Fruit fly (Drosophila melanogaster): ENCODE measurements around the gene dod.

dod gene

DNA sequence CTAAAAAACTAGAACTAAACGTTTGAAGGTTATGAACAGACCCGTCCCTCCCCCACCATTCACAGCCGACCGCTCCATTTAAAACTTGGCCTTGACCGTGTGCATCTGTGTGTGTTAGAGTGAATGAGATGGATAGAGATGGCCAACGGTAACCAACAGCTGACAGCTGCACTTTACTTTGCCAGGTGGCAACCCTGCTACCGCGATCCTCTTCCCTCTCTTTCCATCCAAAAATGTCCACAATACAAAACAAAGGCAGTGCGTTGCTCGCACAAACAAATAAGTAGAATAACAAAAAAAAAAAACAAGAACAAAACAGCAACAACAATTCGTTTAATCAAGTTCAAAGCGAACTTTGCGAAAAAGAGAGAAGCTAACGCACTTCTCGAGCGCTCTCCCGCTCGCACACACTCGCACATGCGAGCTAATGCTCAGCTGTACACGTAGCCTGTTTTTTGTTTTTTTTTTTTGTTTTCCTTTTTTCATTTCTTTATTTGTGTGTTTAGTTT lies 23.3 kb downstream of the dod start:
- TF ChIP-seq Dif (GFP tag; optimal IDR thresholded peaks at IDR 0.05; ENCODE audit: partially characterized antibody) (peak; percentile 26), woc (GFP tag; optimal IDR thresholded peaks at IDR 0.05) (no peak), Vsx2 (GFP tag; optimal IDR thresholded peaks at IDR 0.05; ENCODE audit: partially characterized antibody) (no peak), ey (GFP tag; optimal IDR thresholded peaks at IDR 0.05) (no peak), CrebA (GFP tag; optimal IDR thresholded peaks at IDR 0.05; ENCODE audit: borderline replicate concordance) (peak; percentile 90), OdsH (GFP tag; optimal IDR thresholded peaks at IDR 0.05) (peak; percentile 7), dmrt93B (GFP tag; optimal IDR thresholded peaks at IDR 0.05) (no peak), jim (GFP tag; optimal IDR thresholded peaks at IDR 0.05) (peak; percentile 72), br (GFP tag; optimal IDR thresholded peaks at IDR 0.05) (peak; percentile 2), h (GFP tag; optimal IDR thresholded peaks at IDR 0.05) (peak; percentile 37), Hr83 (GFP tag; optimal IDR thresholded peaks at IDR 0.05; ENCODE audit: poor library complexity, severe bottlenecking) (peak; percentile 20), brk (GFP tag; optimal IDR thresholded peaks at IDR 0.05) (no peak), Rel (GFP tag; optimal IDR thresholded peaks at IDR 0.05) (no peak), Rel (tag; optimal IDR thresholded peaks at IDR 0.05) (peak; percentile 5), Mio (GFP tag; optimal IDR thresholded peaks at IDR 0.05) (no peak), Hr78 (GFP tag; optimal IDR thresholded peaks at IDR 0.05) (no peak), tai (GFP tag; optimal IDR thresholded peaks at IDR 0.05) (no peak), HLH106 (tag; optimal IDR thresholded peaks at IDR 0.05) (no peak), rgr (GFP tag; optimal IDR thresholded peaks at IDR 0.05) (peak; percentile 4), CG32264 (GFP tag; optimal IDR thresholded peaks at IDR 0.05) (no peak)

DNA sequence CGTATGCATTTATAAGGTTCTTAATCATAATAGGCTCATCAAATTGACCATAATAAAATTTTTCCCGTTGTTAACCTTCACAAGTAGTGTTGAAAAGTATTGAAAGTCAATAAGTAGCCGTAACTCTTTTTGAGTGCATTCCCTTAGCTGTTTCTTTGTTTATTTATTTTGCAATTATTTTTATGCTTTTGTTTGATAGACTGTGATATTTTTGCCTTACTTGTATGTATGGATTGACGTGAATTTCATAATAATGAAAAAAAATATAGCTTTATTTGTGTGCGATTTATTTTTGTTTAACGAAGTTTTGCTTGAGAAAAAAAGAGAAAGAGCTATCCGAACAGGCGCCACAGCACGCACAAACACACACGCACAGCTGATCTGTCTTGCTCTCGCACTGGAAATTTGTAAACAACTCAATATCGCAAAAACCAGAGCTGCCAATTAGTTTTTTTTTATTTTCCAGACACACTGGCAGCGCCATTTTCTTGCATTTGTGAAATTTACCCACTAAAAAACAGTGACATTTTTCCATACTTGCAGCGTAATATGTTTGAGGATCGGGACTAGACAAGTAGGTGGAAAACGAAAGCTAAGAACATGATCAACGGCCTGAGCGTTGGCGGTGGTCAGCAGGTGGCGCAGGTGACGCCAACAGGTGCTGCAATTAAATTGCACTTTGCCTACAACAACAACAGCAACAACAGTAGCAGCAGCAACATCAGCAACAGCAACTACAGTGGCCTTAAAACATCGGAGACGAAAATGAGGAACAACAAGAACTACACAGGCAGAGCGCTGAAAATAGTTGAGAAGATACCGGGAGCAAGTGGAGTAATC lies 24.2 kb downstream of the dod start:
- peak; percentile 28 for TF ChIP-seq tai (GFP tag; optimal IDR thresholded peaks at IDR 0.05)
- peak; percentile 1 for TF ChIP-seq rgr (GFP tag; optimal IDR thresholded peaks at IDR 0.05)
- TF ChIP-seq jim (GFP tag; optimal IDR thresholded peaks at IDR 0.05) = no peak
- peak; percentile 12 for TF ChIP-seq OdsH (GFP tag; optimal IDR thresholded peaks at IDR 0.05)
- TF ChIP-seq Dif (GFP tag; optimal IDR thresholded peaks at IDR 0.05; ENCODE audit: partially characterized antibody) = no peak
- TF ChIP-seq foxo (GFP tag; optimal IDR thresholded peaks at IDR 0.05) = no peak
- no peak for TF ChIP-seq Rel (GFP tag; optimal IDR thresholded peaks at IDR 0.05)
- TF ChIP-seq Rel (tag; optimal IDR thresholded peaks at IDR 0.05) = peak; percentile 83

DNA sequence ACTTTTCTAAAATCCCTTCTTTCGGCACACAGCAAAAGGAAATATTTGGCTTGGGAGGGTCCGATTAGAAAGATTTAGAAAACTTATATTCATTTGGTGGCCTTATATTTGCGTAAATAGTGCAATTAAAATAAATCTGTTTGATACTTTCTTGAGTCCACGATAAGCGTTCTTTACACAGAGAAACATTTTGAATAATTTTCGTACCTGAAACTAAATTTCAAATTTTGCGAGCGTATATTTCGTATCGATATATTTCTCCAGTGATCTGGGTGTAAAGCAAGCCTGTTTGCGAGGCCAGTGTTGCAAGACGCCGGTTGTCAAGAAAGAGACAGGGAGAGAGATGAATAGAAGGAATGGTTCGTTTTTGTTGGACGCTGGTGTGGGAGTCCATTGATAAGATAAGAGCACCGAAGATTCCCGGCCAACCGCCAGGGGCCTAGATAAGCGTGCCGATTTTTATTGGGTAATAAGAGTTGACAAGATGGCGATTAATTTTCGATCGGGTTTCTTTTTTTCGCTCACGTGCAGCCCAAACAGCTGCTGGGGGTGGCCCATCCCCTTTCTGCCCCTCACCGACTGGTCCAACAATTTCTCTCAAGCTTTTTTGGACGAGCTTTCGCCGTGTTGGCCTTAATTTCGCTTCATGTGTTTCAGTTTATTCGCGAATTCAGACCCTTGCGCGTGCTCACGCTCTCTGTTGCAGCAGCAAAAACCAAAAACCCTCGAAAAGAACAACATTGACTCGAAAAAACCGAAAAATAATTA lies 28.7 kb downstream of the dod start, which contains the start of gene slgA:
TSS of gene slgA (plus strand) at position 344 of the 768 bp plus-strand sequence.
- TF ChIP-seq Hr83 (GFP tag; optimal IDR thresholded peaks at IDR 0.05; ENCODE audit: poor library complexity, severe bottlenecking) (peak; percentile 76), br (GFP tag; optimal IDR thresholded peaks at IDR 0.05) (peak; percentile 2), pan (optimal IDR thresholded peaks at IDR 0.05) (no peak), Myc (optimal IDR thresholded peaks at IDR 0.05) (peak; percentile 19), Dfd (GFP tag; optimal IDR thresholded peaks at IDR 0.05) (no peak), foxo (GFP tag; optimal IDR thresholded peaks at IDR 0.05) (peak in 1 of 2 experiments; percentile 63), Jra (GFP tag; optimal IDR thresholded peaks at IDR 0.05) (peak; percentile 13), h (GFP tag; optimal IDR thresholded peaks at IDR 0.05) (peak; percentile 54), sv (GFP tag; optimal IDR thresholded peaks at IDR 0.05) (peak; percentile 28), brk (GFP tag; optimal IDR thresholded peaks at IDR 0.05) (no peak), GATAd (GFP tag; optimal IDR thresholded peaks at IDR 0.05) (no peak), CG32264 (GFP tag; optimal IDR thresholded peaks at IDR 0.05) (no peak), dmrt93B (GFP tag; optimal IDR thresholded peaks at IDR 0.05) (peak; percentile 29), Sp1 (GFP tag; optimal IDR thresholded peaks at IDR 0.05) (peak; percentile 36), CG9705 (GFP tag; optimal IDR thresholded peaks at IDR 0.05) (peak; percentile 15), Mio (GFP tag; optimal IDR thresholded peaks at IDR 0.05) (peak; percentile 24), ey (GFP tag; optimal IDR thresholded peaks at IDR 0.05) (peak; percentile 19), usp (GFP tag; optimal IDR thresholded peaks at IDR 0.05) (no peak), rgr (GFP tag; optimal IDR thresholded peaks at IDR 0.05) (peak; percentile 51), Rel (GFP tag; optimal IDR thresholded peaks at IDR 0.05) (no peak), Rel (tag; optimal IDR thresholded peaks at IDR 0.05) (peak; percentile 38), woc (GFP tag; optimal IDR thresholded peaks at IDR 0.05) (peak; percentile 1), tai (GFP tag; optimal IDR thresholded peaks at IDR 0.05) (peak; percentile 6), Hnf4 (GFP tag; optimal IDR thresholded peaks at IDR 0.05) (peak; percentile 70), fru (GFP tag; optimal IDR thresholded peaks at IDR 0.05) (peak; percentile 39), psq (GFP tag; optimal IDR thresholded peaks at IDR 0.05) (peak; percentile 15)
